Fruit fly (Drosophila melanogaster) whole organism, embryonic: ENCODE data around the gene g.

Source experiments
- Atf3 ChIP-seq: fragments of 200-800 bp; sonication (Bioruptor generic); optimal IDR thresholded peaks from 3 replicates; lab custom pipeline; 2016; ENCODE audit warnings: missing biosample characterization, missing genetic modification characterization
- CG10147 ChIP-seq: fragments of 200-800 bp; sonication (Bioruptor generic); optimal IDR thresholded peaks from 2 replicates; lab custom pipeline; 2019; ENCODE audit warnings: missing biosample characterization, mild to moderate bottlenecking, missing genetic modification characterization, moderate library complexity
- CG11696 ChIP-seq: fragments of 200-800 bp; sonication (Bioruptor generic); IDR thresholded peaks from 2 replicates; pipeline ENCODE4 v1.3.6; 2022; ENCODE audit warnings: missing biosample characterization, missing genetic modification characterization
- CG12391 ChIP-seq: fragments of 200-800 bp; sonication (Bioruptor generic); optimal IDR thresholded peaks from 3 replicates; lab custom pipeline; 2018; ENCODE audit warnings: missing biosample characterization, mild to moderate bottlenecking, missing genetic modification characterization, moderate library complexity
- CG15269 ChIP-seq: fragments of 200-800 bp; sonication (Bioruptor generic); optimal IDR thresholded peaks from 2 replicates; lab custom pipeline; 2018; ENCODE audit warnings: missing biosample characterization, mild to moderate bottlenecking, missing genetic modification characterization, moderate library complexity
- CG15601 ChIP-seq: fragments of 200-800 bp; sonication (Bioruptor generic); optimal IDR thresholded peaks from 3 replicates; lab custom pipeline; 2019; ENCODE audit warnings: missing biosample characterization, mild to moderate bottlenecking, missing genetic modification characterization, moderate library complexity
- CG1602 ChIP-seq: fragments of 200-800 bp; sonication (Bioruptor generic); optimal IDR thresholded peaks from 3 replicates; lab custom pipeline; 2016; ENCODE audit warnings: missing biosample characterization, missing genetic modification characterization
- CG18262 ChIP-seq: fragments of 200-800 bp; optimal IDR thresholded peaks from 3 replicates; lab custom pipeline; 2019; ENCODE audit warnings: missing biosample characterization, mild to moderate bottlenecking, missing genetic modification characterization, moderate library complexity
- CG2120 ChIP-seq: fragments of 200-800 bp; sonication (Bioruptor generic); optimal IDR thresholded peaks from 3 replicates; lab custom pipeline; 2016; ENCODE audit warnings: missing biosample characterization, missing genetic modification characterization
- CG2199 ChIP-seq: fragments of 200-800 bp; sonication (Bioruptor generic); IDR thresholded peaks from 3 replicates; pipeline ENCODE4 v1.3.6; 2022; ENCODE audit warnings: missing biosample characterization, missing genetic modification characterization
- CG2678 ChIP-seq: fragments of 200-800 bp; sonication (Bioruptor generic); optimal IDR thresholded peaks from 3 replicates; lab custom pipeline; 2019; ENCODE audit warnings: missing biosample characterization, mild to moderate bottlenecking, missing genetic modification characterization, moderate library complexity
- CG3163 ChIP-seq: fragments of 200-800 bp; sonication (Bioruptor generic); optimal IDR thresholded peaks from 3 replicates; lab custom pipeline; 2016; ENCODE audit warnings: missing biosample characterization, missing genetic modification characterization
- CG32532 ChIP-seq: fragments of 200-800 bp; sonication (Bioruptor generic); IDR thresholded peaks from 2 replicates; pipeline ENCODE4 v1.3.6; 2022; ENCODE audit warnings: missing biosample characterization, missing genetic modification characterization
- CG4328 ChIP-seq: fragments of 200-800 bp; sonication (Bioruptor generic); optimal IDR thresholded peaks from 3 replicates; lab custom pipeline; 2017; ENCODE audit warnings: missing biosample characterization, missing genetic modification reagents, missing genetic modification characterization
- CG6654 ChIP-seq: fragments of 200-800 bp; sonication (Bioruptor generic); optimal IDR thresholded peaks from 2 replicates; lab custom pipeline; 2017; ENCODE audit warnings: missing biosample characterization, mild to moderate bottlenecking, missing genetic modification characterization
- CG6683 ChIP-seq: fragments of 200-800 bp; sonication (Bioruptor generic); optimal IDR thresholded peaks from 2 replicates; lab custom pipeline; 2017; ENCODE audit warnings: missing biosample characterization, mild to moderate bottlenecking, missing genetic modification characterization, missing genetic modification reagents
- CG8478 ChIP-seq: fragments of >200 bp; optimal IDR thresholded peaks from 2 replicates; lab custom pipeline; 2018
- Doc3 ChIP-seq: fragments of 200-800 bp; sonication (Bioruptor generic); IDR thresholded peaks from 3 replicates; pipeline ENCODE4 v1.3.6; 2022; ENCODE audit warnings: missing biosample characterization, missing genetic modification characterization; ENCODE audit not compliant: partially characterized antibody
- Drgx ChIP-seq: fragments of 200-800 bp; sonication (Bioruptor generic); IDR thresholded peaks from 2 replicates; pipeline ENCODE4 v1.3.6; 2022; ENCODE audit warnings: missing biosample characterization, missing genetic modification characterization
- ERR ChIP-seq: fragments of 200-800 bp; sonication (Bioruptor generic); optimal IDR thresholded peaks from 2 replicates; lab custom pipeline; 2016; ENCODE audit warnings: missing biosample characterization, missing genetic modification characterization
- Hr39 ChIP-seq: fragments of >200 bp; optimal IDR thresholded peaks from 2 replicates; lab custom pipeline; 2017
- Hr78 ChIP-seq, 2 experiments: fragments of 200-800 bp in 1 of 2; fragments of >200 bp in 1 of 2; sonication (Bioruptor generic) in 1 of 2; optimal IDR thresholded peaks; 2 replicates each; lab custom pipeline; 2017 to 2019; ENCODE audit warnings: missing biosample characterization in 2 of 2, missing genetic modification characterization in 2 of 2, mild to moderate bottlenecking in 1 of 2, moderate library complexity in 1 of 2
- Kr ChIP-seq: fragments of 200-800 bp; sonication (Bioruptor generic); optimal IDR thresholded peaks from 2 replicates; lab custom pipeline; 2017; ENCODE audit warnings: missing biosample characterization, mild to moderate bottlenecking, missing genetic modification characterization
- NK7.1 ChIP-seq: fragments of 200-800 bp; sonication (Bioruptor generic); optimal IDR thresholded peaks from 3 replicates; lab custom pipeline; 2016; ENCODE audit warnings: missing biosample characterization, missing genetic modification characterization
- NfI ChIP-seq: fragments of 200-800 bp; sonication (Bioruptor generic); optimal IDR thresholded peaks from 3 replicates; lab custom pipeline; 2018; ENCODE audit warnings: missing biosample characterization, mild to moderate bottlenecking, missing genetic modification characterization, moderate library complexity
- Oli ChIP-seq: fragments of 200-800 bp; sonication (Bioruptor generic); optimal IDR thresholded peaks from 2 replicates; lab custom pipeline; 2018; ENCODE audit warnings: missing biosample characterization, mild to moderate bottlenecking, missing genetic modification characterization, moderate library complexity
- Pdp1 ChIP-seq, 2 experiments: fragments of 200-800 bp; sonication (Bioruptor generic); optimal IDR thresholded peaks; 3 replicates each; lab custom pipeline; 2016; ENCODE audit warnings: missing biosample characterization in 2 of 2, missing genetic modification characterization in 2 of 2, mild to moderate bottlenecking in 1 of 2, moderate library complexity in 1 of 2
- Six4 ChIP-seq: fragments of 200-800 bp; sonication (Bioruptor generic); optimal IDR thresholded peaks from 2 replicates; lab custom pipeline; 2016; ENCODE audit warnings: missing biosample characterization, missing genetic modification characterization
- Trl ChIP-seq, 3 experiments: fragments of >200 bp in 2 of 3; fragments of 200-800 bp in 1 of 3; sonication (Bioruptor generic) in 1 of 3; optimal IDR thresholded peaks; 2 replicates in 1 of 3; 3 replicates in 2 of 3; lab custom pipeline; 2016 to 2017; ENCODE audit warnings: missing biosample characterization in 1 of 3, missing genetic modification characterization in 1 of 3
- bab2 ChIP-seq: fragments of 200-800 bp; sonication (Bioruptor generic); optimal IDR thresholded peaks from 2 replicates; lab custom pipeline; 2016; ENCODE audit warnings: missing biosample characterization, missing genetic modification characterization
- cad ChIP-seq: fragments of >200 bp; optimal IDR thresholded peaks from 2 replicates; lab custom pipeline; 2017; ENCODE audit warnings: missing biosample characterization, missing genetic modification characterization
- cg ChIP-seq: fragments of 200-800 bp; sonication (Bioruptor generic); optimal IDR thresholded peaks from 3 replicates; lab custom pipeline; 2019; ENCODE audit warnings: missing biosample characterization, mild to moderate bottlenecking, missing genetic modification characterization, moderate library complexity
- ewg ChIP-seq: fragments of 200-800 bp; sonication (Bioruptor generic); optimal IDR thresholded peaks from 3 replicates; lab custom pipeline; 2017; ENCODE audit warnings: mild to moderate bottlenecking, missing biosample characterization, missing genetic modification reagents, missing genetic modification characterization
- exex ChIP-seq: fragments of 200-800 bp; sonication (Bioruptor generic); optimal IDR thresholded peaks from 4 replicates; lab custom pipeline; 2018; ENCODE audit warnings: missing biosample characterization, mild to moderate bottlenecking, missing genetic modification characterization, moderate library complexity
- fru ChIP-seq: fragments of >200 bp; optimal IDR thresholded peaks from 2 replicates; lab custom pipeline; 2017
- gsb-n ChIP-seq: fragments of 200-800 bp; sonication (Bioruptor generic); optimal IDR thresholded peaks from 3 replicates; lab custom pipeline; 2018; ENCODE audit warnings: missing biosample characterization, mild to moderate bottlenecking, missing genetic modification characterization
- hkb ChIP-seq, 2 experiments: fragments of 200-800 bp in 1 of 2; fragments of >200 bp in 1 of 2; sonication (Bioruptor generic) in 1 of 2; IDR thresholded peaks in 1 of 2; optimal IDR thresholded peaks in 1 of 2; 2 replicates each; pipeline versions ENCODE4 v1.3.6 to Lab custom; 2017 to 2022; ENCODE audit warnings: missing biosample characterization in 1 of 2, missing genetic modification characterization in 1 of 2
- ind ChIP-seq: fragments of 200-800 bp; sonication (Bioruptor generic); optimal IDR thresholded peaks from 3 replicates; lab custom pipeline; 2016; ENCODE audit warnings: missing biosample characterization, missing genetic modification characterization
- mld ChIP-seq: fragments of 200-800 bp; sonication (Bioruptor generic); IDR thresholded peaks from 3 replicates; pipeline ENCODE4 v1.3.6; 2022; ENCODE audit warnings: missing biosample characterization, missing genetic modification characterization; ENCODE audit not compliant: partially characterized antibody
- nerfin-2 ChIP-seq: fragments of 200-800 bp; sonication (Bioruptor generic); IDR thresholded peaks from 2 replicates; pipeline ENCODE4 v1.3.6; 2022; ENCODE audit warnings: missing biosample characterization, missing genetic modification characterization; ENCODE audit not compliant: partially characterized antibody
- peb ChIP-seq: fragments of 200-800 bp; sonication (Bioruptor generic); IDR thresholded peaks from 2 replicates; pipeline ENCODE4 v1.3.6; 2022; ENCODE audit warnings: missing biosample characterization, missing genetic modification characterization
- phol ChIP-seq: fragments of 200-800 bp; sonication (Bioruptor generic); optimal IDR thresholded peaks from 3 replicates; lab custom pipeline; 2018; ENCODE audit warnings: missing biosample characterization, mild to moderate bottlenecking, missing genetic modification characterization, moderate library complexity
- ranshi ChIP-seq: fragments of 200-800 bp; sonication (Bioruptor generic); IDR thresholded peaks from 2 replicates; pipeline ENCODE4 v1.3.6; 2022; ENCODE audit warnings: missing biosample characterization, missing genetic modification characterization
- scrt ChIP-seq: fragments of 200-800 bp; sonication (Bioruptor generic); optimal IDR thresholded peaks from 2 replicates; lab custom pipeline; 2018; ENCODE audit warnings: missing biosample characterization, mild to moderate bottlenecking, missing genetic modification characterization, moderate library complexity
- sens ChIP-seq: fragments of 200-800 bp; sonication (Bioruptor generic); peaks from one replicate; lab custom pipeline; 2016; ENCODE audit warnings: missing biosample characterization, missing genetic modification characterization
- sima ChIP-seq: fragments of 200-800 bp; sonication (Bioruptor generic); optimal IDR thresholded peaks from 2 replicates; lab custom pipeline; 2016; ENCODE audit warnings: missing biosample characterization, missing genetic modification characterization
- sug ChIP-seq: fragments of 200-800 bp; optimal IDR thresholded peaks from 2 replicates; lab custom pipeline; 2019; ENCODE audit warnings: missing biosample characterization, mild to moderate bottlenecking, missing genetic modification characterization, moderate library complexity
- toy ChIP-seq: fragments of 200-800 bp; sonication (Bioruptor generic); IDR thresholded peaks from 2 replicates; pipeline ENCODE4 v1.3.6; 2022; ENCODE audit warnings: missing biosample characterization, missing genetic modification characterization
- twi ChIP-seq: fragments of 200-800 bp; optimal IDR thresholded peaks from 2 replicates; lab custom pipeline; 2019; ENCODE audit warnings: missing biosample characterization, mild to moderate bottlenecking, missing genetic modification characterization, moderate library complexity
- tx ChIP-seq: fragments of 200-800 bp; sonication (Bioruptor generic); optimal IDR thresholded peaks from 2 replicates; lab custom pipeline; 2016; ENCODE audit warnings: missing biosample characterization, missing genetic modification characterization
- yki ChIP-seq: fragments of >200 bp; optimal IDR thresholded peaks from 3 replicates; lab custom pipeline; 2018
- zfh2 ChIP-seq: fragments of 200-800 bp; sonication (Bioruptor generic); optimal IDR thresholded peaks from 2 replicates; lab custom pipeline; 2016; ENCODE audit warnings: missing biosample characterization, missing genetic modification characterization

Gene g

DNA sequence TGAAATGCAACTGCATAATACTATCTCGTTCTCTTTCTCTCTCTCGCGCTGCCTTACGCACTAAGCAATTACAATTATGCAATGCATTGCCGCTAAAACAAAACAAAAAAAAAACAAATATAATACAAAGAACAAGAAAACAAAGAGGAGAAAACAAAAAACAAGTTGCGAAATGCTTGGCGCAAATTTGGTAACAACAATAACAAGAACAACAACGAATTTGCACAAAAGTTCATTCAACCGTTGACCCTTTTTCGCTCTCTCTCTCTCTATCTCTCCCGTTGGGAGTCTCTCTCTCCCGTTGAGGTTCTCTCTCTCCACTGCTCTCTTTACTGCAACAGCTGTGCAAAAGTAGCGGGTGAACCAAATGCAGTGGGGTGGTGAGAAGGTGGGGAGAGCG lies 11.0 kb upstream of the g start:
- TF ChIP-seq exex (tag; lab: Kevin White, UChicago) (no peak), Doc3 (no peak; the same call in 2 of the 3 replicates), CG6654 (GFP tag; lab: Kevin White, UChicago) (no peak), Pdp1 (GFP tag; optimal IDR thresholded peaks at IDR 0.05; lab: Kevin White, UChicago) (peak in 1 of 2 experiments; percentile 69), Atf3 (GFP tag; lab: Kevin White, UChicago) (no peak), cad (GFP tag; lab: Kevin White, UChicago) (peak; percentile 8), sima (GFP tag; lab: Kevin White, UChicago) (no peak), CG6683 (GFP tag; lab: Kevin White, UChicago) (no peak), CG10147 (GFP tag; lab: Kevin White, UChicago) (no peak), tx (GFP tag; lab: Kevin White, UChicago) (no peak), CG32532 (GFP tag; lab: Robert Waterston, UW) (no peak), CG15601 (tag; lab: Kevin White, UChicago) (no peak), toy (GFP tag; lab: Robert Waterston, UW) (no peak), Trl (optimal IDR thresholded peaks at IDR 0.05; lab: Kevin White, UChicago) (peak; percentile 75 to 86), Trl (GFP tag; optimal IDR thresholded peaks at IDR 0.05; lab: Kevin White, UChicago) (no peak), ranshi (no peak), Kr (peak; percentile 17), CG3163 (no peak), peb (GFP tag; lab: Robert Waterston, UW) (no peak), CG15269 (tag; lab: Kevin White, UChicago) (no peak), CG1602 (GFP tag; lab: Kevin White, UChicago) (no peak), NK7.1 (GFP tag; lab: Kevin White, UChicago) (no peak), CG8478 (lab: Kevin White, UChicago) (no peak), cg (GFP tag; lab: Kevin White, UChicago) (no peak), Hr39 (no peak), CG2120 (GFP tag; lab: Kevin White, UChicago) (no peak), CG2678 (tag; lab: Kevin White, UChicago) (no peak), yki (peak; percentile 60), sug (tag; lab: Kevin White, UChicago) (no peak), ind (no peak), Drgx (GFP tag; lab: Robert Waterston, UW) (peak; percentile 62), twi (tag; lab: Kevin White, UChicago) (no peak), hkb (optimal IDR thresholded peaks at IDR 0.05; lab: Kevin White, UChicago) (no peak), hkb (GFP tag; IDR thresholded peaks at IDR 0.05; lab: Robert Waterston, UW) (no peak), CG18262 (tag; lab: Kevin White, UChicago) (no peak), mld (GFP tag; lab: Robert Waterston, UW) (no peak), ewg (GFP tag; lab: Kevin White, UChicago) (no peak), phol (tag; lab: Kevin White, UChicago) (no peak), CG4328 (no peak), scrt (GFP tag; lab: Kevin White, UChicago) (no peak), fru (lab: Kevin White, UChicago) (no peak), CG2199 (0 out of 3 replicates have a peak, but pooled peaks have one; percentile 8), Hr78 (GFP tag; optimal IDR thresholded peaks at IDR 0.05; lab: Kevin White, UChicago) (no peak), CG11696 (GFP tag; lab: Robert Waterston, UW) (no peak), nerfin-2 (GFP tag; lab: Robert Waterston, UW) (no peak), zfh2 (GFP tag; lab: Kevin White, UChicago) (no peak), NfI (GFP tag; lab: Kevin White, UChicago) (no peak), Six4 (GFP tag; lab: Kevin White, UChicago) (no peak), CG12391 (tag; lab: Kevin White, UChicago) (no peak), bab2 (no peak), Oli (no peak), ERR (GFP tag; lab: Kevin White, UChicago) (no peak), sens (GFP tag; lab: Kevin White, UChicago) (peak; percentile 47), gsb-n (tag; lab: Kevin White, UChicago) (no peak)
